Worm (Caenorhabditis elegans) whole organism, L4 larva: ENCODE results near the gene C09G9.3.

Experiments used
- F26F4.8 ChIP-seq: fragments of 200-800 bp; sonication (Bioruptor generic); conservative IDR thresholded peaks from 2 replicates; pipeline ENCODE4 v1.3.6; 2022; ENCODE audit warnings: missing genetic modification characterization, missing compliant biosample characterization
- F49E8.2 ChIP-seq: sonication (generic microtip); optimal IDR thresholded peaks from 2 replicates; lab custom pipeline; 2016; ENCODE audit warnings: missing compliant biosample characterization, mild to moderate bottlenecking, missing genetic modification characterization, borderline replicate concordance
- R02D3.7 ChIP-seq: fragments of 150-350 bp; sonication (generic microtip); optimal IDR thresholded peaks from 3 replicates; lab custom pipeline; 2014; ENCODE audit warnings: missing biosample characterization, missing genetic modification characterization
- aha-1 ChIP-seq: fragments of 150-350 bp; peaks from one replicate; lab custom pipeline; 2014; ENCODE audit warnings: missing biosample characterization, missing genetic modification characterization
- ceh-28 ChIP-seq: fragments of 150-350 bp; optimal IDR thresholded peaks from 2 replicates; lab custom pipeline; 2014; ENCODE audit warnings: missing biosample characterization, missing genetic modification reagents, missing genetic modification characterization
- cey-2 ChIP-seq: sonication (generic microtip); optimal IDR thresholded peaks from 3 replicates; lab custom pipeline; 2017; ENCODE audit warnings: missing genetic modification characterization, mild to moderate bottlenecking, missing compliant biosample characterization, antibody characterized with exemption, borderline replicate concordance; ENCODE audit not compliant: insufficient read depth
- daf-12 ChIP-seq: fragments of 150-350 bp; optimal IDR thresholded peaks from 2 replicates; lab custom pipeline; 2014; ENCODE audit warnings: missing biosample characterization, missing genetic modification reagents, missing genetic modification characterization
- daf-16 ChIP-seq, 3 experiments: sonication (generic microtip); optimal IDR thresholded peaks; 2 replicates each; lab custom pipeline; 2016 to 2017; ENCODE audit warnings: missing genetic modification characterization in 3 of 3, missing genetic modification reagents in 3 of 3, mild to moderate bottlenecking in 2 of 3, missing compliant biosample characterization in 2 of 3, missing biosample characterization in 1 of 3, moderate library complexity in 1 of 3
- dmd-6 ChIP-seq: fragments of 200-800 bp; sonication (Bioruptor generic); IDR thresholded peaks from 2 replicates; pipeline ENCODE4 v1.3.6; 2022; ENCODE audit warnings: missing genetic modification reagents, missing genetic modification characterization, missing compliant biosample characterization
- dmd-8 ChIP-seq: fragments of 200-800 bp; sonication (Bioruptor generic); IDR thresholded peaks from 2 replicates; pipeline ENCODE4 v1.3.6; 2022; ENCODE audit warnings: missing genetic modification characterization, missing compliant biosample characterization
- dpl-1 ChIP-seq: fragments of 150-350 bp; optimal IDR thresholded peaks from 2 replicates; lab custom pipeline; 2014; ENCODE audit warnings: missing biosample characterization, missing genetic modification reagents, missing genetic modification characterization
- egl-43 ChIP-seq: fragments of 200-800 bp; sonication (Bioruptor generic); IDR thresholded peaks from 2 replicates; pipeline ENCODE4 v1.3.6; 2022; ENCODE audit warnings: missing genetic modification reagents, missing genetic modification characterization, missing compliant biosample characterization
- fos-1 ChIP-seq: fragments of 150-350 bp; optimal IDR thresholded peaks from 2 replicates; lab custom pipeline; 2014; ENCODE audit warnings: missing biosample characterization, missing genetic modification characterization
- gei-8 ChIP-seq: fragments of 200-800 bp; sonication (Bioruptor generic); optimal IDR thresholded peaks from 2 replicates; lab custom pipeline; 2018; ENCODE audit warnings: mild to moderate bottlenecking, missing genetic modification characterization, missing compliant biosample characterization
- hlh-11 ChIP-seq: fragments of 200-800 bp; sonication (Bioruptor generic); optimal IDR thresholded peaks from 2 replicates; lab custom pipeline; 2018; ENCODE audit warnings: mild to moderate bottlenecking, missing genetic modification characterization, missing compliant biosample characterization
- lim-7 ChIP-seq: fragments of 200-800 bp; sonication (Bioruptor generic); IDR thresholded peaks from 2 replicates; pipeline ENCODE4 v1.3.6; 2022; ENCODE audit warnings: missing genetic modification characterization, missing compliant biosample characterization
- lin-29 ChIP-seq: fragments of 200-800 bp; sonication (Bioruptor generic); IDR thresholded peaks from 2 replicates; pipeline ENCODE4 v1.3.6; 2022; ENCODE audit warnings: missing genetic modification reagents, missing genetic modification characterization, missing compliant biosample characterization
- lin-38 ChIP-seq: fragments of 200-800 bp; sonication (Bioruptor generic); IDR thresholded peaks from 2 replicates; pipeline ENCODE4 v1.3.6; 2022; ENCODE audit warnings: missing genetic modification reagents, missing genetic modification characterization, missing compliant biosample characterization
- mdl-1 ChIP-seq, 2 experiments: fragments of 150-350 bp in 1 of 2; sonication (generic microtip) in 1 of 2; optimal IDR thresholded peaks; 2 replicates each; lab custom pipeline; 2014 to 2017; ENCODE audit warnings: missing biosample characterization in 2 of 2, missing genetic modification characterization in 2 of 2
- mdt-29 ChIP-seq: fragments of 200-800 bp; sonication (Bioruptor generic); IDR thresholded peaks from 2 replicates; pipeline ENCODE4 v1.3.6; 2022; ENCODE audit warnings: missing genetic modification reagents, missing genetic modification characterization, missing compliant biosample characterization
- nhr-111 ChIP-seq: fragments of 200-800 bp; sonication (Bioruptor generic); optimal IDR thresholded peaks from 2 replicates; lab custom pipeline; 2018; ENCODE audit warnings: mild to moderate bottlenecking, missing genetic modification characterization, missing compliant biosample characterization
- nhr-237 ChIP-seq: sonication (generic microtip); optimal IDR thresholded peaks from 2 replicates; lab custom pipeline; 2017; ENCODE audit warnings: missing biosample characterization, missing genetic modification characterization
- nhr-28 ChIP-seq: fragments of 150-350 bp; optimal IDR thresholded peaks from 2 replicates; lab custom pipeline; 2014; ENCODE audit warnings: missing biosample characterization, missing genetic modification characterization
- saeg-2 ChIP-seq: fragments of 200-800 bp; sonication (Bioruptor generic); IDR thresholded peaks from 2 replicates; pipeline ENCODE4 v1.3.6; 2022; ENCODE audit warnings: missing genetic modification reagents, missing genetic modification characterization, missing compliant biosample characterization
- set-16 ChIP-seq: fragments of 200-800 bp; sonication (Bioruptor generic); IDR thresholded peaks from 2 replicates; pipeline ENCODE4 v1.3.6; 2022; ENCODE audit warnings: missing genetic modification reagents, missing genetic modification characterization, missing compliant biosample characterization
- snpc-1.2 ChIP-seq: fragments of 200-800 bp; sonication (Bioruptor generic); IDR thresholded peaks from 2 replicates; pipeline ENCODE4 v1.3.6; 2022; ENCODE audit warnings: missing genetic modification reagents, missing genetic modification characterization, missing compliant biosample characterization
- unc-62 ChIP-seq, 3 experiments: fragments of 150-350 bp in 1 of 3; sonication (generic microtip); optimal IDR thresholded peaks in 2 of 3; peaks in 1 of 3; 1 replicate in 1 of 3; 2 replicates in 2 of 3; lab custom pipeline; 2014 to 2017; ENCODE audit warnings: missing biosample characterization in 3 of 3, missing genetic modification characterization in 3 of 3, missing genetic modification reagents in 3 of 3, missing genotype in 1 of 3
- zag-1 ChIP-seq: fragments of 150-350 bp; optimal IDR thresholded peaks from 2 replicates; lab custom pipeline; 2014; ENCODE audit warnings: missing biosample characterization, missing genetic modification characterization
- zfp-2 ChIP-seq: sonication (generic microtip); optimal IDR thresholded peaks from 2 replicates; lab custom pipeline; 2016; ENCODE audit warnings: mild to moderate bottlenecking, missing genetic modification characterization, missing compliant biosample characterization
- zip-11 ChIP-seq: fragments of 200-800 bp; sonication (Bioruptor generic); IDR thresholded peaks from 2 replicates; pipeline ENCODE4 v1.3.6; 2022; ENCODE audit warnings: missing genetic modification characterization, missing compliant biosample characterization
- zip-2 ChIP-seq: fragments of 150-350 bp; optimal IDR thresholded peaks from 2 replicates; lab custom pipeline; 2014; ENCODE audit warnings: missing biosample characterization, missing genetic modification characterization

The C09G9.3 gene

DNA sequence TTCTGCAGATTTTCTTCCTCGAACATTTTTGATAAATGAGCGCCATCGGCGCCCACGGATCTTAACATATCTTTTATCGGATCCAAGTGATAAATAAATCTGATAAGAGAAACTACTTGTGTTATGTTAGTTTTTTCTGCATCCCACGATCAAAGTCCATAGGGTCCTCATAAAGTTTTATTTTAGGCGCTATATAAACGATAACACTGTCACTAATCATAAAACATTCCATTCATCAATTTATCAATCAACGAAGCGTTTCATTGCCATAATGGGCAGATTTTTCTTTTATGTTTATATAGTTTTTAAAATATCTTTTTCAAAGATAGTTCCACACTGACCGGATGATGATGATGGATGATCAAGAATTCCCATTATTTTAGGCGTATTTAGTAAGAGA lies 8.2 kb downstream of the C09G9.3 start:
- TF ChIP-seq unc-62 (GFP tag; optimal IDR thresholded peaks at IDR 0.05 in 1 of 2; lab: Kevin White, UChicago): peak in 1 of 2 experiments; percentile 98
- TF ChIP-seq unc-62 (tag; optimal IDR thresholded peaks at IDR 0.05; lab: Kevin White, UChicago): no peak
- TF ChIP-seq zip-2 (tag; lab: Kevin White, UChicago): no peak
- no peak for TF ChIP-seq zfp-2 (tag; lab: Kevin White, UChicago)
- peak in 1 of 2 experiments; percentile 13 for TF ChIP-seq daf-16 (GFP tag; optimal IDR thresholded peaks at IDR 0.05; lab: Kevin White, UChicago)
- no peak for TF ChIP-seq daf-16 (tag; optimal IDR thresholded peaks at IDR 0.05; lab: Kevin White, UChicago)
- TF ChIP-seq cey-2 (tag; lab: Kevin White, UChicago): peak; percentile 13
- TF ChIP-seq nhr-28 (tag; lab: Kevin White, UChicago): peak; percentile 41

- no peak for TF ChIP-seq F49E8.2 (tag; lab: Kevin White, UChicago)
- no peak for TF ChIP-seq egl-43
- TF ChIP-seq nhr-111: no peak
- peak; percentile 17 for TF ChIP-seq aha-1
These were observed 16.9 kb downstream of the C09G9.3 start, which contains the start of gene T11B7.5 for ce11 chrIV:8855963-8856362. TSS of gene T11B7.5 (minus strand) at chrIV:8856063.

- peak; percentile 67 for TF ChIP-seq aha-1
- TF ChIP-seq zag-1 (tag; lab: Kevin White, UChicago): no peak
These were observed 19.6 kb downstream of the C09G9.3 start for ce11 chrIV:8853301-8853700.

ce11 chrIV:8852194-8852593 lies 20.7 kb downstream of the C09G9.3 start, which contains the start of gene alp-1:
TSS of gene alp-1 (plus strand) at chrIV:8852494.
- no peak for TF ChIP-seq zip-11
- TF ChIP-seq mdt-29 (GFP tag; lab: Robert Waterston, UW): no peak
- no peak for TF ChIP-seq mdl-1 (tag; optimal IDR thresholded peaks at IDR 0.05; lab: Kevin White, UChicago)
- TF ChIP-seq nhr-237 (tag; lab: Kevin White, UChicago): no peak
- TF ChIP-seq F26F4.8 (GFP tag; lab: Robert Waterston, UW): no peak
- TF ChIP-seq lin-38 (GFP tag; lab: Robert Waterston, UW): no peak
- TF ChIP-seq dmd-6 (GFP tag; lab: Robert Waterston, UW): no peak
- no peak for TF ChIP-seq lim-7 (GFP tag; lab: Robert Waterston, UW)
- no peak for TF ChIP-seq ceh-28 (tag; lab: Kevin White, UChicago)
- no peak for TF ChIP-seq daf-12 (tag; lab: Kevin White, UChicago)
- no peak for TF ChIP-seq dpl-1 (GFP tag; lab: Kevin White, UChicago)
- TF ChIP-seq set-16 (GFP tag; lab: Robert Waterston, UW): no peak
- TF ChIP-seq fos-1 (tag; lab: Kevin White, UChicago): no peak
- TF ChIP-seq R02D3.7: no peak
- no peak for TF ChIP-seq saeg-2 (GFP tag; lab: Robert Waterston, UW)

DNA sequence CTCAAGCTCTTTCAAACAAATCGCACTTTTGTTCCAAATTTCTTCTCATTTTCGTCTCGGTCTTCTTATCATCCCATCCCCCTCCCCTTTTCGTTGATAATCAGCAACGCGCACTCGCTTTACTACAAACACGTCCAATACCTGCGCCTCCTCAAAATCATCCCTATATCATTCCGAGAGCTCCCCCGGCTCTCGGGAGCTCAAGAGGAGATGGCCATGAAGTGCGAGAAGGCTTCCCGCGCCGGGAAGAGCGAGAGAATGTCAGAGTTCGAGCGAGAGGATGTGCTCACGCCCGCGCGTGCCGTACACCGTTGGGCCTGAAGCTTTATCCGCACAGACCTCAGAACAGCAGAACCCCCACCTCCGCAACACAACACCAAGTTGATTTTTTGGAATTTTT lies 22.1 kb downstream of the C09G9.3 start:
- TF ChIP-seq nhr-28 (tag; lab: Kevin White, UChicago) (peak; percentile 13), hlh-11 (tag; lab: Kevin White, UChicago) (peak; percentile 1), set-16 (GFP tag; lab: Robert Waterston, UW) (peak; percentile 92), nhr-237 (tag; lab: Kevin White, UChicago) (no peak), gei-8 (GFP tag; lab: Kevin White, UChicago) (no peak), lin-29 (GFP tag; lab: Robert Waterston, UW) (0 out of 2 replicates have a peak, but pooled peaks have one; percentile 26), dmd-8 (0 out of 2 replicates have a peak, but pooled peaks have one; percentile 57)

DNA sequence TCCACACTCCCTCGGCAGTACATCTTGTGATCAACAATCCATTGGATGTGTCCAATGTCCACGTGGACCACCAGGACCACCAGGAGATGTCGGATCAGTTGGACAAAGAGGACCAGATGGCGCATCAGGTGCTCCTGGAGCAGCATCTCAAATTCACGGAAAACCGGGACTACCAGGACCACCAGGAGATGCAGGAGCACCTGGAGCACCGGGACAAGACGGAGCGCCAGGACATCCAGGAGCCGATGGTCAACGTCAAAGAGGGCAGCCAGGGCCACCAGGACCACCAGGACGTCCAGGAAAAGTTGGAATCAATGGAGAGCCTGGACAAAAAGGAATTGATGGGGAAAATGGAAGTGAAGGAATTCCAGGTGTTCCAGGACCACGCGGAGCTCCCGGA lies 23.9 kb downstream of the C09G9.3 start:
- no peak for TF ChIP-seq F26F4.8 (GFP tag; lab: Robert Waterston, UW)
- no peak for TF ChIP-seq snpc-1.2 (GFP tag; lab: Robert Waterston, UW)
- TF ChIP-seq set-16 (GFP tag; lab: Robert Waterston, UW): peak; percentile 85
